Worm (Caenorhabditis elegans) whole organism, L2 larva: ENCODE results near the gene H41C03.1.

Experiments used
- C34F6.9 ChIP-seq: fragments of 150-350 bp; optimal IDR thresholded peaks from 2 replicates; lab custom pipeline; 2014; ENCODE audit warnings: missing biosample characterization, missing genetic modification characterization
- F13H6.1 ChIP-seq: sonication (generic microtip); optimal IDR thresholded peaks from 2 replicates; lab custom pipeline; 2016; ENCODE audit warnings: missing genetic modification characterization, missing compliant biosample characterization
- R02D3.7 ChIP-seq: fragments of 150-350 bp; optimal IDR thresholded peaks from 2 replicates; lab custom pipeline; 2014; ENCODE audit warnings: missing biosample characterization, missing genetic modification characterization
- Y55F3AM.14 ChIP-seq: fragments of 200-800 bp; sonication (Bioruptor generic); optimal IDR thresholded peaks from 2 replicates; lab custom pipeline; 2018; ENCODE audit warnings: mild to moderate bottlenecking, missing genetic modification characterization, missing compliant biosample characterization
- ZK546.5 ChIP-seq: sonication (generic microtip); optimal IDR thresholded peaks from 2 replicates; lab custom pipeline; 2017; ENCODE audit warnings: missing biosample characterization, missing genetic modification characterization
- alr-1 ChIP-seq: fragments of 150-350 bp; optimal IDR thresholded peaks from 2 replicates; lab custom pipeline; 2014; ENCODE audit warnings: missing biosample characterization, missing genetic modification characterization
- aly-2 ChIP-seq: fragments of 150-350 bp; optimal IDR thresholded peaks from 2 replicates; lab custom pipeline; 2014; ENCODE audit warnings: missing biosample characterization, missing genetic modification characterization
- ama-1 ChIP-seq: fragments of 150-350 bp; optimal IDR thresholded peaks from 2 replicates; lab custom pipeline; 2018; ENCODE audit warnings: inconsistent platforms
- ceh-16 ChIP-seq: fragments of 150-350 bp; optimal IDR thresholded peaks from 2 replicates; lab custom pipeline; 2014; ENCODE audit warnings: missing biosample characterization, missing genetic modification characterization
- ceh-82 ChIP-seq: fragments of 150-350 bp; optimal IDR thresholded peaks from 2 replicates; lab custom pipeline; 2014; ENCODE audit warnings: missing biosample characterization, missing genetic modification characterization
- dmd-4 ChIP-seq: sonication (generic microtip); optimal IDR thresholded peaks from 2 replicates; lab custom pipeline; 2017; ENCODE audit warnings: missing biosample characterization, missing genetic modification characterization
- elt-1 ChIP-seq: fragments of 150-350 bp; optimal IDR thresholded peaks from 2 replicates; lab custom pipeline; 2014; ENCODE audit warnings: missing biosample characterization, missing genetic modification characterization
- gmeb-1 ChIP-seq: fragments of 150-350 bp; optimal IDR thresholded peaks from 2 replicates; lab custom pipeline; 2014; ENCODE audit warnings: missing biosample characterization, missing genetic modification characterization
- lin-11 ChIP-seq: fragments of 150-350 bp; sonication (generic microtip); optimal IDR thresholded peaks from 2 replicates; lab custom pipeline; 2014; ENCODE audit warnings: missing biosample characterization, missing genetic modification characterization, inconsistent platforms, mixed read lengths
- lin-13 ChIP-seq: fragments of 150-350 bp; optimal IDR thresholded peaks from 2 replicates; lab custom pipeline; 2014; ENCODE audit warnings: missing biosample characterization, missing genetic modification reagents, missing genetic modification characterization
- lin-39 ChIP-seq: fragments of 150-350 bp; optimal IDR thresholded peaks from 2 replicates; lab custom pipeline; 2014; ENCODE audit warnings: missing biosample characterization, missing genetic modification reagents, missing genetic modification characterization
- lsy-2 ChIP-seq, 2 experiments: fragments of 150-350 bp in 1 of 2; sonication (generic microtip) in 1 of 2; optimal IDR thresholded peaks; 2 replicates each; lab custom pipeline; 2014 to 2017; ENCODE audit warnings: missing biosample characterization in 2 of 2, missing genetic modification characterization in 2 of 2
- mab-5 ChIP-seq: fragments of 150-350 bp; optimal IDR thresholded peaks from 2 replicates; lab custom pipeline; 2014; ENCODE audit warnings: missing biosample characterization, missing genetic modification characterization
- mbf-1 ChIP-seq: sonication (generic microtip); optimal IDR thresholded peaks from 2 replicates; lab custom pipeline; 2017; ENCODE audit warnings: missing biosample characterization, missing genetic modification characterization
- mdl-1 ChIP-seq, 2 experiments: fragments of 150-350 bp in 1 of 2; sonication (generic microtip) in 1 of 2; optimal IDR thresholded peaks; 2 replicates each; lab custom pipeline; 2017; ENCODE audit warnings: missing biosample characterization in 2 of 2, missing genetic modification characterization in 2 of 2
- nhr-10 ChIP-seq: sonication (generic microtip); optimal IDR thresholded peaks from 2 replicates; lab custom pipeline; 2017; ENCODE audit warnings: missing biosample characterization, missing genetic modification characterization
- nhr-11 ChIP-seq: fragments of 150-350 bp; optimal IDR thresholded peaks from 2 replicates; lab custom pipeline; 2014; ENCODE audit warnings: missing biosample characterization, missing genetic modification characterization
- nhr-129 ChIP-seq: fragments of 150-350 bp; optimal IDR thresholded peaks from 2 replicates; lab custom pipeline; 2014; ENCODE audit warnings: missing biosample characterization, missing genetic modification characterization
- nhr-21 ChIP-seq: fragments of 150-350 bp; optimal IDR thresholded peaks from 2 replicates; lab custom pipeline; 2014; ENCODE audit warnings: missing biosample characterization, missing genetic modification characterization
- nhr-237 ChIP-seq: fragments of 150-350 bp; optimal IDR thresholded peaks from 2 replicates; lab custom pipeline; 2014; ENCODE audit warnings: missing biosample characterization, missing genetic modification characterization
- nhr-6 ChIP-seq: fragments of 150-350 bp; optimal IDR thresholded peaks from 2 replicates; lab custom pipeline; 2014; ENCODE audit warnings: missing biosample characterization, missing genetic modification characterization
- nhr-77 ChIP-seq: fragments of 150-350 bp; optimal IDR thresholded peaks from 2 replicates; lab custom pipeline; 2014; ENCODE audit warnings: missing biosample characterization, missing genetic modification characterization
- peb-1 ChIP-seq: fragments of 150-350 bp; optimal IDR thresholded peaks from 2 replicates; lab custom pipeline; 2014; ENCODE audit warnings: missing biosample characterization, missing genetic modification characterization
- sem-4 ChIP-seq: fragments of 150-350 bp; optimal IDR thresholded peaks from 2 replicates; lab custom pipeline; 2014; ENCODE audit warnings: missing biosample characterization, missing genetic modification reagents, missing genetic modification characterization
- skn-1 ChIP-seq: sonication (generic microtip); optimal IDR thresholded peaks from 2 replicates; lab custom pipeline; 2017; ENCODE audit warnings: missing biosample characterization, missing genetic modification characterization
- sma-3 ChIP-seq: sonication (generic microtip); optimal IDR thresholded peaks from 2 replicates; lab custom pipeline; 2016; ENCODE audit warnings: missing genetic modification reagents, missing genetic modification characterization, missing compliant biosample characterization
- sma-9 ChIP-seq, 2 experiments: fragments of 150-350 bp in 1 of 2; sonication (generic microtip) in 1 of 2; optimal IDR thresholded peaks; 2 replicates each; lab custom pipeline; 2014 to 2016; ENCODE audit warnings: missing genetic modification characterization in 2 of 2, mild to moderate bottlenecking in 1 of 2, missing biosample characterization in 1 of 2, missing compliant biosample characterization in 1 of 2, missing genetic modification reagents in 1 of 2, moderate library complexity in 1 of 2
- snpc-4 ChIP-seq: fragments of 150-350 bp; optimal IDR thresholded peaks from 2 replicates; lab custom pipeline; 2014; ENCODE audit warnings: missing biosample characterization, missing genetic modification characterization
- unc-55 ChIP-seq: fragments of 150-350 bp; sonication (generic microtip); optimal IDR thresholded peaks from 3 replicates; lab custom pipeline; 2014; ENCODE audit warnings: missing biosample characterization, missing genetic modification reagents, missing genetic modification characterization
- unc-62 ChIP-seq: fragments of 150-350 bp; optimal IDR thresholded peaks from 2 replicates; lab custom pipeline; 2014; ENCODE audit warnings: missing biosample characterization, missing genetic modification reagents, missing genetic modification characterization
- zag-1 ChIP-seq: fragments of 150-350 bp; optimal IDR thresholded peaks from 2 replicates; lab custom pipeline; 2014; ENCODE audit warnings: missing biosample characterization, missing genetic modification characterization
- ztf-1 ChIP-seq: fragments of 200-800 bp; sonication (Bioruptor generic); conservative IDR thresholded peaks from 2 replicates; pipeline ENCODE4 v1.3.6; 2022; ENCODE audit warnings: missing genetic modification characterization, missing compliant biosample characterization
- ztf-11 ChIP-seq: sonication (generic microtip); optimal IDR thresholded peaks from 2 replicates; lab custom pipeline; 2017; ENCODE audit warnings: missing biosample characterization, missing genetic modification characterization
- ztf-4 ChIP-seq: fragments of 150-350 bp; optimal IDR thresholded peaks from 2 replicates; lab custom pipeline; 2014; ENCODE audit warnings: missing biosample characterization, missing genetic modification characterization

H41C03.1 gene

DNA sequence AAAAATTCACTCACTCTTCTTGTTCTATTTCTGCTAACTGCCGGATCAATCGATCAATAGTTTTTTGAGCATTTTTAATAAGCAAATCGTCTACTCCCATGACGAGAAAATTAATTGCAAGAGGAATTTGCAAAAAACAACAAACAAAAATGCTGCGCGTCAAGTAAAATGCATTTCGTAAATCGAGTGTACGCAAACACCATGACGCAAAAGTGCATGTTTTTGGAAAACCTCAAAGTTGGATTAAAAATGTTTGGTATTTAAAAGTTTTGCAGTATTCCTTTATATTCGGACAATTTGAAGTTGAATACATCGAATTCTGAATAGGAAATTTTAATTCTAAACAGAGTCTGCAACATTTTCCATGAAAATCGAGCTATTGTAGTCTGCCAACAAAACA is 15.0 kb upstream of the H41C03.1 start, which contains the start of gene ZK1248.19:
ZK1248.19 (minus strand) TSS at position 188 of the 400 bp plus-strand sequence.
- TF ChIP-seq unc-55 (GFP tag; lab: Kevin White, UChicago) (peak; percentile 57), zag-1 (tag; lab: Kevin White, UChicago) (no peak), ztf-1 (no peak), snpc-4 (tag; lab: Kevin White, UChicago) (no peak), nhr-10 (tag; lab: Kevin White, UChicago) (no peak), peb-1 (tag; lab: Kevin White, UChicago) (no peak), mdl-1 (tag; optimal IDR thresholded peaks at IDR 0.05; lab: Kevin White, UChicago) (no peak), nhr-6 (tag; lab: Kevin White, UChicago) (no peak), sma-3 (GFP tag; lab: Kevin White, UChicago) (no peak), lin-13 (GFP tag; lab: Kevin White, UChicago) (no peak), nhr-77 (tag; lab: Kevin White, UChicago) (no peak), sem-4 (no peak), lsy-2 (tag; optimal IDR thresholded peaks at IDR 0.05; lab: Kevin White, UChicago) (peak; percentile 4 to 63), nhr-11 (tag; lab: Kevin White, UChicago) (no peak), R02D3.7 (tag; lab: Kevin White, UChicago) (peak; percentile 67), ceh-16 (no peak), Y55F3AM.14 (GFP tag; lab: Kevin White, UChicago) (no peak), gmeb-1 (tag; lab: Kevin White, UChicago) (peak; percentile 34), aly-2 (no peak), lin-39 (tag; lab: Kevin White, UChicago) (no peak), nhr-129 (peak; percentile 44), sma-9 (GFP tag; optimal IDR thresholded peaks at IDR 0.05; lab: Kevin White, UChicago) (peak; percentile 13), sma-9 (tag; optimal IDR thresholded peaks at IDR 0.05; lab: Kevin White, UChicago) (no peak), nhr-237 (tag; lab: Kevin White, UChicago) (no peak), C34F6.9 (tag; lab: Kevin White, UChicago) (peak; percentile 36)
- TF ChIP-seq, all 48 proteins: peak for 7

DNA sequence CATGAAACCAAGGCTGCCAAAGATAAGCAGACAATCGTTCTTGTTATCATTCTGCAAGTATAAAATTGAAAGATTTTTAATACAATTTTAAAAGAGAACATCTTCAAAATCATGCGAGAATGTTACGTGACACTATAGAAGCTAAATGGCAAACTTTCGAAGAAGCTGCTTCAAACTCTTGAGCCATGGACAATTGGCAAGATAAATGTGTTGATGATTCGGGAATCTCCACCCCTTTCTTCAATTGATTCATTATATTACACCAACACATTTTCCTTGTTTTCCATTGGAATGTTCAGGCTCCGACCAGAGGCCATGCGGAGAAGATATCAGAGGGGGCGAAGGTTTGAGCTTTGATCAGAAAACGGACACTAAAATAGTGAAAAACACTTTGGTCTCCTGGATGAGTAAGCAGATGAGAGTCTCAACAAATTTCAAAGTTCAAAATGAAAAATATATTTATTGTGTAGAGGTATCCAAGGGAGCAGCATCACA is 13.1 kb upstream of the H41C03.1 start, which contains the start of gene lec-5:
lec-5 (minus strand) TSS at position 51 of the 495 bp plus-strand sequence.
- TF ChIP-seq zag-1 (tag; lab: Kevin White, UChicago) = no peak
- peak; percentile 25 for TF ChIP-seq mab-5 (tag; lab: Kevin White, UChicago)
- peak; percentile 60 for TF ChIP-seq sma-9 (GFP tag; optimal IDR thresholded peaks at IDR 0.05; lab: Kevin White, UChicago)
- TF ChIP-seq sma-9 (tag; optimal IDR thresholded peaks at IDR 0.05; lab: Kevin White, UChicago) = no peak
- TF ChIP-seq nhr-77 (tag; lab: Kevin White, UChicago) = no peak
- no peak for TF ChIP-seq sem-4
- peak; percentile 48 for TF ChIP-seq F13H6.1 (tag; lab: Kevin White, UChicago)
- TF ChIP-seq nhr-129 = peak; percentile 45
- no peak for TF ChIP-seq elt-1
- TF ChIP-seq lsy-2 (tag; optimal IDR thresholded peaks at IDR 0.05; lab: Kevin White, UChicago) = peak in 1 of 2 experiments; percentile 33
- no peak for TF ChIP-seq unc-62 (GFP tag; lab: Kevin White, UChicago)
- TF ChIP-seq unc-55 (GFP tag; lab: Kevin White, UChicago) = no peak
- TF ChIP-seq Y55F3AM.14 (GFP tag; lab: Kevin White, UChicago) = no peak
- TF ChIP-seq alr-1 = no peak

DNA sequence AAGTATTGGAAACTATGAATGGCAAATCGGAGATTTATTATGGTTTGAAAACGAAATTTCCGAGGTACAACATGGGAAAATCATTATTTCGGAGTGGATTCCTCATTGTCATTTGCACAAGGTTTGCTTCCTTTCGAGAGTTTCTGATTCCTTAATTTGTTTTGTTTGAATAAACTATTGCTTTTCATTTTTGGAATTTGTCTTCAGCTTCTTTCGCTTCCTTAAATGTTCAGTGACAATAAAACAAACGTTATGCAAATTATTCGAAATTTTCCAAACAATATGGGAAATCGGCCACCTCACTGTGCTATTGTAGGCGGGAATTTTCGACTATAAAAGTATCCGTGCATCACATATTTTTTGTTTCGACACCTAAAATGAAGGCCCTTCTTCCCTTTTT is 12.4 kb upstream of the H41C03.1 start, which contains the start of gene nep-25:
nep-25 (plus strand) TSS at position 375 of the 400 bp plus-strand sequence.
- TF ChIP-seq nhr-129 (no peak), nhr-21 (tag; lab: Kevin White, UChicago) (no peak), ZK546.5 (no peak), unc-55 (GFP tag; lab: Kevin White, UChicago) (no peak), ceh-16 (no peak), lin-13 (GFP tag; lab: Kevin White, UChicago) (no peak), ztf-11 (tag; lab: Kevin White, UChicago) (no peak), alr-1 (no peak), lin-11 (tag; lab: Kevin White, UChicago) (no peak), lin-39 (tag; lab: Kevin White, UChicago) (no peak), aly-2 (no peak), snpc-4 (tag; lab: Kevin White, UChicago) (no peak), skn-1 (tag; lab: Kevin White, UChicago) (no peak), ceh-82 (tag; lab: Kevin White, UChicago) (no peak), dmd-4 (tag; lab: Kevin White, UChicago) (no peak), ztf-4 (tag; lab: Kevin White, UChicago) (no peak), mbf-1 (tag; lab: Kevin White, UChicago) (no peak), ama-1 (lab: Kevin White, UChicago) (no peak), nhr-77 (tag; lab: Kevin White, UChicago) (no peak)
